Fruit fly (Drosophila melanogaster) whole organism, embryonic: ENCODE data around the gene run.

Experiments
- Adf1 ChIP-seq: fragments of 200-800 bp; sonication (Bioruptor generic); IDR thresholded peaks from 2 replicates; pipeline ENCODE4 v1.3.6; 2022; ENCODE audit warnings: missing biosample characterization, missing genetic modification characterization
- Atf-2 ChIP-seq: fragments of 200-800 bp; sonication (Bioruptor generic); optimal IDR thresholded peaks from 2 replicates; lab custom pipeline; 2016; ENCODE audit warnings: missing biosample characterization, missing genetic modification characterization
- CG10209 ChIP-seq: fragments of 200-800 bp; sonication (Bioruptor generic); optimal IDR thresholded peaks from 3 replicates; lab custom pipeline; 2017; ENCODE audit warnings: missing biosample characterization, mild to moderate bottlenecking, missing genetic modification characterization, missing genetic modification reagents
- CG10959 ChIP-seq: fragments of 200-800 bp; sonication (Bioruptor generic); IDR thresholded peaks from 2 replicates; pipeline ENCODE4 v1.3.6; 2022; ENCODE audit warnings: missing biosample characterization, missing genetic modification characterization
- CG11504 ChIP-seq: fragments of 200-800 bp; sonication (Bioruptor generic); optimal IDR thresholded peaks from 3 replicates; lab custom pipeline; 2019; ENCODE audit warnings: missing biosample characterization, mild to moderate bottlenecking, missing genetic modification characterization, moderate library complexity
- CG11695 ChIP-seq: fragments of 200-800 bp; sonication (Bioruptor generic); IDR thresholded peaks from 3 replicates; pipeline ENCODE4 v1.3.6; 2022; ENCODE audit warnings: missing biosample characterization, missing genetic modification characterization
- CG1647 ChIP-seq: fragments of 200-800 bp; sonication (Bioruptor generic); optimal IDR thresholded peaks from 3 replicates; lab custom pipeline; 2016; ENCODE audit warnings: missing biosample characterization, missing genetic modification characterization
- CG17359 ChIP-seq: fragments of 200-800 bp; sonication (Bioruptor generic); optimal IDR thresholded peaks from 3 replicates; lab custom pipeline; 2018; ENCODE audit warnings: missing biosample characterization, mild to moderate bottlenecking, missing genetic modification characterization, moderate library complexity
- CG2120 ChIP-seq: fragments of 200-800 bp; sonication (Bioruptor generic); optimal IDR thresholded peaks from 3 replicates; lab custom pipeline; 2016; ENCODE audit warnings: missing biosample characterization, missing genetic modification characterization
- CG4282 ChIP-seq: fragments of 200-800 bp; sonication (Bioruptor generic); optimal IDR thresholded peaks from 2 replicates; lab custom pipeline; 2016; ENCODE audit warnings: missing biosample characterization, missing genetic modification characterization
- CG4404 ChIP-seq: fragments of 200-800 bp; sonication (Bioruptor generic); IDR thresholded peaks from 2 replicates; pipeline ENCODE4 v1.3.6; 2022; ENCODE audit warnings: missing biosample characterization, missing genetic modification characterization
- CG6813 ChIP-seq: fragments of 200-800 bp; sonication (Bioruptor generic); optimal IDR thresholded peaks from 2 replicates; lab custom pipeline; 2017; ENCODE audit warnings: missing biosample characterization, missing genetic modification characterization, mild to moderate bottlenecking, moderate library complexity, missing genetic modification reagents
- CG7357 ChIP-seq: fragments of 200-800 bp; sonication (Bioruptor generic); IDR thresholded peaks from 3 replicates; pipeline ENCODE4 v1.3.6; 2022; ENCODE audit warnings: missing biosample characterization, missing genetic modification characterization
- CG8359 ChIP-seq: fragments of 200-800 bp; sonication (Bioruptor generic); optimal IDR thresholded peaks from 2 replicates; lab custom pipeline; 2017; ENCODE audit warnings: missing biosample characterization, mild to moderate bottlenecking, missing genetic modification characterization, borderline replicate concordance
- CG8924 ChIP-seq: fragments of 200-800 bp; optimal IDR thresholded peaks from 3 replicates; lab custom pipeline; 2019; ENCODE audit warnings: missing biosample characterization, mild to moderate bottlenecking, missing genetic modification characterization, moderate library complexity
- CG9727 ChIP-seq: fragments of 200-800 bp; sonication (Bioruptor generic); optimal IDR thresholded peaks from 3 replicates; lab custom pipeline; 2017; ENCODE audit warnings: missing biosample characterization, mild to moderate bottlenecking, missing genetic modification characterization
- D ChIP-seq, 2 experiments: fragments of 200-800 bp in 1 of 2; fragments of >200 bp in 1 of 2; sonication (Bioruptor generic) in 1 of 2; optimal IDR thresholded peaks; 2 replicates in 1 of 2; 3 replicates in 1 of 2; lab custom pipeline; 2017; ENCODE audit warnings: mild to moderate bottlenecking in 1 of 2, missing biosample characterization in 1 of 2, missing genetic modification characterization in 1 of 2, missing genetic modification reagents in 1 of 2
- D19B ChIP-seq: fragments of 200-800 bp; sonication (Bioruptor generic); optimal IDR thresholded peaks from 2 replicates; lab custom pipeline; 2017; ENCODE audit warnings: missing biosample characterization, mild to moderate bottlenecking, missing genetic modification characterization
- Dip3 ChIP-seq: fragments of 200-800 bp; sonication (Bioruptor generic); optimal IDR thresholded peaks from 3 replicates; lab custom pipeline; 2016; ENCODE audit warnings: missing biosample characterization, missing genetic modification characterization
- HLH3B ChIP-seq: fragments of 200-800 bp; sonication (Bioruptor generic); IDR thresholded peaks from 2 replicates; pipeline ENCODE4 v1.3.6; 2022; ENCODE audit warnings: missing biosample characterization, missing genetic modification characterization
- Hand ChIP-seq: fragments of 200-800 bp; sonication (Bioruptor generic); optimal IDR thresholded peaks from 2 replicates; lab custom pipeline; 2017; ENCODE audit warnings: mild to moderate bottlenecking, missing biosample characterization, missing genetic modification reagents, missing genetic modification characterization
- Hey ChIP-seq: fragments of 200-800 bp; sonication (Bioruptor generic); optimal IDR thresholded peaks from 3 replicates; lab custom pipeline; 2018; ENCODE audit warnings: missing biosample characterization, mild to moderate bottlenecking, missing genetic modification characterization
- Hr3 ChIP-seq: fragments of 200-800 bp; sonication (Bioruptor generic); optimal IDR thresholded peaks from 3 replicates; lab custom pipeline; 2016; ENCODE audit warnings: missing biosample characterization, missing genetic modification characterization
- Hr51 ChIP-seq, 2 experiments: fragments of 200-800 bp; sonication (Bioruptor generic); optimal IDR thresholded peaks; 2 replicates in 1 of 2; 3 replicates in 1 of 2; lab custom pipeline; 2016 to 2018; ENCODE audit warnings: missing biosample characterization in 2 of 2, missing genetic modification characterization in 2 of 2, mild to moderate bottlenecking in 1 of 2, moderate library complexity in 1 of 2
- MBD-R2 ChIP-seq: fragments of 200-800 bp; sonication (Bioruptor generic); IDR thresholded peaks from 2 replicates; pipeline ENCODE4 v1.3.6; 2022; ENCODE audit warnings: missing biosample characterization, missing genetic modification characterization
- Pdp1 ChIP-seq, 2 experiments: fragments of 200-800 bp; sonication (Bioruptor generic); optimal IDR thresholded peaks; 3 replicates each; lab custom pipeline; 2016; ENCODE audit warnings: missing biosample characterization in 2 of 2, missing genetic modification characterization in 2 of 2, mild to moderate bottlenecking in 1 of 2, moderate library complexity in 1 of 2
- Poxn ChIP-seq: fragments of 200-800 bp; sonication (Bioruptor generic); IDR thresholded peaks from 2 replicates; pipeline ENCODE4 v1.3.6; 2022; ENCODE audit warnings: missing biosample characterization, missing genetic modification characterization
- Side ChIP-seq: fragments of 200-800 bp; sonication (Bioruptor generic); optimal IDR thresholded peaks from 2 replicates; lab custom pipeline; 2016; ENCODE audit warnings: missing biosample characterization, missing genetic modification characterization
- Sox102F ChIP-seq: fragments of 200-800 bp; sonication (Bioruptor generic); optimal IDR thresholded peaks from 2 replicates; lab custom pipeline; 2018; ENCODE audit warnings: missing biosample characterization, mild to moderate bottlenecking, missing genetic modification characterization, moderate library complexity
- aop ChIP-seq: fragments of 200-800 bp; sonication (Bioruptor generic); IDR thresholded peaks from 2 replicates; pipeline ENCODE4 v1.3.6; 2022; ENCODE audit warnings: missing biosample characterization, missing genetic modification characterization
- ash1 ChIP-seq: fragments of 200-800 bp; sonication (Bioruptor generic); optimal IDR thresholded peaks from 2 replicates; lab custom pipeline; 2018; ENCODE audit warnings: missing biosample characterization, mild to moderate bottlenecking, missing genetic modification characterization
- bigmax ChIP-seq: fragments of 200-800 bp; sonication (Bioruptor generic); optimal IDR thresholded peaks from 2 replicates; lab custom pipeline; 2018; ENCODE audit warnings: missing biosample characterization, mild to moderate bottlenecking, missing genetic modification characterization
- cas ChIP-seq: fragments of 200-800 bp; sonication (Bioruptor generic); IDR thresholded peaks from 2 replicates; pipeline ENCODE4 v1.3.6; 2022; ENCODE audit warnings: missing biosample characterization, missing genetic modification characterization
- cg ChIP-seq: fragments of 200-800 bp; sonication (Bioruptor generic); optimal IDR thresholded peaks from 3 replicates; lab custom pipeline; 2019; ENCODE audit warnings: missing biosample characterization, mild to moderate bottlenecking, missing genetic modification characterization, moderate library complexity
- crol ChIP-seq: fragments of 200-800 bp; sonication (Bioruptor generic); IDR thresholded peaks from 2 replicates; pipeline ENCODE4 v1.3.6; 2022; ENCODE audit warnings: missing biosample characterization, missing genetic modification characterization
- danr ChIP-seq: fragments of 200-800 bp; sonication (Bioruptor generic); IDR thresholded peaks from 2 replicates; pipeline ENCODE4 v1.3.6; 2022; ENCODE audit warnings: missing biosample characterization, missing genetic modification characterization
- disco-r ChIP-seq: fragments of 200-800 bp; sonication (Bioruptor generic); optimal IDR thresholded peaks from 2 replicates; lab custom pipeline; 2016; ENCODE audit warnings: missing biosample characterization, missing genetic modification characterization
- eve ChIP-seq, 2 experiments: fragments of >200 bp; optimal IDR thresholded peaks; 2 replicates each; lab custom pipeline; 2017; ENCODE audit warnings: missing biosample characterization in 2 of 2, missing genetic modification characterization in 2 of 2
- fd102C ChIP-seq: fragments of 200-800 bp; sonication (Bioruptor generic); optimal IDR thresholded peaks from 2 replicates; lab custom pipeline; 2018; ENCODE audit warnings: missing biosample characterization, mild to moderate bottlenecking, missing genetic modification characterization, moderate library complexity
- gcm ChIP-seq: fragments of 200-800 bp; sonication (Bioruptor generic); optimal IDR thresholded peaks from 2 replicates; lab custom pipeline; 2019; ENCODE audit warnings: missing biosample characterization, mild to moderate bottlenecking, missing genetic modification characterization, moderate library complexity
- gsb ChIP-seq: fragments of 200-800 bp; sonication (Bioruptor generic); IDR thresholded peaks from 2 replicates; pipeline ENCODE4 v1.3.6; 2022; ENCODE audit warnings: missing biosample characterization, missing genetic modification characterization
- hbn ChIP-seq: fragments of 200-800 bp; sonication (Bioruptor generic); IDR thresholded peaks from 2 replicates; pipeline ENCODE4 v1.3.6; 2022; ENCODE audit warnings: missing biosample characterization, missing genetic modification characterization; ENCODE audit not compliant: partially characterized antibody
- kni ChIP-seq: fragments of 200-800 bp; sonication (Bioruptor generic); optimal IDR thresholded peaks from 3 replicates; lab custom pipeline; 2017; ENCODE audit warnings: mild to moderate bottlenecking, missing biosample characterization, missing genetic modification reagents, missing genetic modification characterization
- phol ChIP-seq: fragments of 200-800 bp; sonication (Bioruptor generic); optimal IDR thresholded peaks from 3 replicates; lab custom pipeline; 2018; ENCODE audit warnings: missing biosample characterization, mild to moderate bottlenecking, missing genetic modification characterization, moderate library complexity
- sc ChIP-seq, 3 experiments: fragments of >200 bp in 2 of 3; fragments of 200-800 bp in 1 of 3; sonication (Bioruptor generic) in 1 of 3; optimal IDR thresholded peaks; 2 replicates in 2 of 3; 3 replicates in 1 of 3; lab custom pipeline; 2017; ENCODE audit warnings: mild to moderate bottlenecking in 1 of 3, missing biosample characterization in 1 of 3, missing genetic modification characterization in 1 of 3, missing genetic modification reagents in 1 of 3
- sisA ChIP-seq: fragments of 200-800 bp; sonication (Bioruptor generic); IDR thresholded peaks from 2 replicates; pipeline ENCODE4 v1.3.6; 2022; ENCODE audit warnings: missing biosample characterization, missing genetic modification characterization
- sug ChIP-seq: fragments of 200-800 bp; optimal IDR thresholded peaks from 2 replicates; lab custom pipeline; 2019; ENCODE audit warnings: missing biosample characterization, mild to moderate bottlenecking, missing genetic modification characterization, moderate library complexity
- usp ChIP-seq: fragments of >200 bp; optimal IDR thresholded peaks from 2 replicates; lab custom pipeline; 2017; ENCODE audit warnings: missing biosample characterization, missing genetic modification characterization
- yki ChIP-seq: fragments of >200 bp; optimal IDR thresholded peaks from 3 replicates; lab custom pipeline; 2018

run gene

DNA sequence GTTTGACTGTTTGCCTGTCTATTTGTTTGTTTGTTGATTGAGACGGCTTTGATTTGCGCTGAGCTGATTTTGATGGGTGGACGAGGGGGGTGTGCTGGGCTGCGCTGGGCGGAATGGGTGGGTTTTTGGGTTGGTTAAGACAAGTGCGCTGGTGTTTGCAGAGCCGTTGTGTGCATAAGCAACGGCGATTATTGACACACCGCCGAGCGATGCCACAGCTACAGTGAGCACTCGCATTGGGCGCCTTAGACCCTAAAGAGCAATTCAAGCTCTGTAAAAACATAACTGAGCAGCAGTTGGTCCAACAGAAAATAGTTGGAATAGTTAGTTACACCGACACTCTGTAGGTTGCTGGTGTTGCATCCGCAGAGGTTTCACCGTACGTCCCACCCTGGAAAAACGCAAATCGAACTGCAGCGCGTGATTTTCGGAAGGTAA lies 35.5 kb upstream of the run start (continued):
- peak; percentile 77 for TF ChIP-seq CG1647
- peak; percentile 43 for TF ChIP-seq CG4282 (GFP tag; lab: Kevin White, UChicago)
- TF ChIP-seq sc (optimal IDR thresholded peaks at IDR 0.05; lab: Kevin White, UChicago) = no peak
- peak; percentile 81 for TF ChIP-seq sc (GFP tag; optimal IDR thresholded peaks at IDR 0.05; lab: Kevin White, UChicago)
- TF ChIP-seq bigmax (GFP tag; lab: Kevin White, UChicago) = no peak
- peak; percentile 76 for TF ChIP-seq Sox102F
- TF ChIP-seq HLH3B (GFP tag; lab: Robert Waterston, UW) = peak; percentile 77
- TF ChIP-seq CG4404 (GFP tag; lab: Robert Waterston, UW) = peak; percentile 92
- TF ChIP-seq CG8924 (tag; lab: Kevin White, UChicago) = peak; percentile 62
- peak; percentile 83 for TF ChIP-seq CG10959
- no peak for TF ChIP-seq D19B
- TF ChIP-seq Poxn (GFP tag; lab: Robert Waterston, UW) = no peak
- peak; percentile 86 for TF ChIP-seq CG9727 (GFP tag; lab: Kevin White, UChicago)
- TF ChIP-seq phol (tag; lab: Kevin White, UChicago) = peak; percentile 71
- peak; percentile 79 for TF ChIP-seq CG11504
- peak; percentile 76 for TF ChIP-seq CG8359
- TF ChIP-seq gcm (GFP tag; lab: Kevin White, UChicago) = peak; percentile 65
- peak; percentile 7 for TF ChIP-seq CG2120
- TF ChIP-seq fd102C (GFP tag; lab: Kevin White, UChicago) = peak; percentile 83
- TF ChIP-seq CG11695 (GFP tag; lab: Robert Waterston, UW) = peak; percentile 51; the same call in 2 of the 3 replicates
- TF ChIP-seq cas (GFP tag; lab: Robert Waterston, UW) = no peak
- TF ChIP-seq crol (GFP tag; lab: Robert Waterston, UW) = peak; percentile 63
- peak; percentile 84 for TF ChIP-seq CG6813 (GFP tag; lab: Kevin White, UChicago)
- TF ChIP-seq hbn = no peak
- TF ChIP-seq Hey (tag; lab: Kevin White, UChicago) = peak; percentile 63
- TF ChIP-seq sug (tag; lab: Kevin White, UChicago) = peak; percentile 3
- TF ChIP-seq Pdp1 (GFP tag; optimal IDR thresholded peaks at IDR 0.05; lab: Kevin White, UChicago) = peak; percentile 70 to 77
- TF ChIP-seq danr = peak; percentile 76
- TF ChIP-seq CG17359 (tag; lab: Kevin White, UChicago) = peak; percentile 76
- peak; percentile 59 to 62 for TF ChIP-seq Hr51 (GFP tag; optimal IDR thresholded peaks at IDR 0.05; lab: Kevin White, UChicago)
- TF ChIP-seq D (optimal IDR thresholded peaks at IDR 0.05; lab: Kevin White, UChicago) = no peak
- peak; percentile 79 for TF ChIP-seq D (GFP tag; optimal IDR thresholded peaks at IDR 0.05; lab: Kevin White, UChicago)
- peak; percentile 82 for TF ChIP-seq kni (GFP tag; lab: Kevin White, UChicago)
- peak; percentile 66 for TF ChIP-seq Hr3
- no peak for TF ChIP-seq cg
- no peak for TF ChIP-seq Hand (GFP tag; lab: Kevin White, UChicago)
- peak; percentile 72; the same call in 2 of the 3 replicates for TF ChIP-seq CG7357 (GFP tag; lab: Robert Waterston, UW)
- 0 out of 2 replicates have a peak, but pooled peaks have one; percentile 26 for TF ChIP-seq gsb (GFP tag; lab: Robert Waterston, UW)
- TF ChIP-seq CG10209 = peak; percentile 85
- TF ChIP-seq Dip3 = peak; percentile 6
- no peak for TF ChIP-seq Adf1 (GFP tag; lab: Robert Waterston, UW)
- TF ChIP-seq usp (GFP tag; lab: Kevin White, UChicago) = no peak
- TF ChIP-seq Atf-2 (GFP tag; lab: Kevin White, UChicago) = peak; percentile 68
- peak; percentile 88 for TF ChIP-seq sisA (GFP tag; lab: Robert Waterston, UW)
- peak; percentile 23 to 46 for TF ChIP-seq eve (GFP tag; optimal IDR thresholded peaks at IDR 0.05; lab: Kevin White, UChicago)
- peak; percentile 21 for TF ChIP-seq ash1 (GFP tag; lab: Kevin White, UChicago)
- peak; percentile 53 for TF ChIP-seq disco-r
- no peak for TF ChIP-seq yki (lab: Kevin White, UChicago)
- peak; percentile 72 for TF ChIP-seq Side (GFP tag; lab: Kevin White, UChicago)
- TF ChIP-seq aop (GFP tag; lab: Robert Waterston, UW) = no peak
- TF ChIP-seq MBD-R2 (GFP tag; lab: Robert Waterston, UW) = peak; percentile 20; the same call in 1 of the 2 replicates
